Worm (Caenorhabditis elegans) whole organism, L3 larva: ENCODE data around the gene B0222.11.

Source experiments
- aly-2 ChIP-seq: fragments of 150-350 bp; optimal IDR thresholded peaks from 2 replicates; lab custom pipeline; 2014; ENCODE audit warnings: missing biosample characterization, missing genetic modification characterization
- ama-1 ChIP-seq: fragments of 150-350 bp; optimal IDR thresholded peaks from 2 replicates; lab custom pipeline; 2018
- ceh-28 ChIP-seq: fragments of 150-350 bp; optimal IDR thresholded peaks from 2 replicates; lab custom pipeline; 2014; ENCODE audit warnings: missing biosample characterization, missing genetic modification reagents, missing genetic modification characterization
- ceh-9 ChIP-seq: sonication (generic microtip); optimal IDR thresholded peaks from 2 replicates; lab custom pipeline; 2018; ENCODE audit warnings: missing biosample characterization, missing genetic modification characterization
- egl-27 ChIP-seq: sonication (generic microtip); optimal IDR thresholded peaks from 4 replicates; lab custom pipeline; 2017; ENCODE audit warnings: missing biosample characterization, missing genetic modification reagents, missing genetic modification characterization
- egl-5 ChIP-seq: fragments of 150-350 bp; optimal IDR thresholded peaks from 2 replicates; lab custom pipeline; 2017; ENCODE audit warnings: missing biosample characterization, missing genetic modification reagents, missing genetic modification characterization, inconsistent platforms
- elt-3 ChIP-seq, 3 experiments: fragments of 150-350 bp in 1 of 3; sonication (generic microtip) in 2 of 3; optimal IDR thresholded peaks; 2 replicates in 2 of 3; 4 replicates in 1 of 3; lab custom pipeline; 2014 to 2017; ENCODE audit warnings: missing biosample characterization in 3 of 3, missing genetic modification characterization in 3 of 3
- fkh-10 ChIP-seq: sonication (generic microtip); optimal IDR thresholded peaks from 2 replicates; lab custom pipeline; 2017; ENCODE audit warnings: missing biosample characterization, missing genetic modification reagents, missing genetic modification characterization
- jun-1 ChIP-seq: fragments of 150-350 bp; optimal IDR thresholded peaks from 2 replicates; lab custom pipeline; 2014; ENCODE audit warnings: missing biosample characterization, missing genetic modification reagents, missing genetic modification characterization
- lin-15B ChIP-seq: fragments of 150-350 bp; optimal IDR thresholded peaks from 2 replicates; lab custom pipeline; 2014; ENCODE audit warnings: missing biosample characterization, missing genetic modification characterization
- lsy-12 ChIP-seq: sonication (generic microtip); optimal IDR thresholded peaks from 2 replicates; lab custom pipeline; 2016; ENCODE audit warnings: mild to moderate bottlenecking, missing genetic modification characterization, missing compliant biosample characterization
- mdl-1 ChIP-seq: fragments of 150-350 bp; optimal IDR thresholded peaks from 2 replicates; lab custom pipeline; 2014; ENCODE audit warnings: missing biosample characterization, missing genetic modification characterization
- nhr-11 ChIP-seq: fragments of 150-350 bp; optimal IDR thresholded peaks from 2 replicates; lab custom pipeline; 2014; ENCODE audit warnings: missing biosample characterization, missing genetic modification characterization
- nhr-12 ChIP-seq: fragments of 150-350 bp; optimal IDR thresholded peaks from 2 replicates; lab custom pipeline; 2014; ENCODE audit warnings: missing biosample characterization, missing genetic modification characterization
- nhr-237 ChIP-seq: fragments of 150-350 bp; optimal IDR thresholded peaks from 2 replicates; lab custom pipeline; 2014; ENCODE audit warnings: missing biosample characterization, missing genetic modification characterization
- nhr-28 ChIP-seq: fragments of 150-350 bp; optimal IDR thresholded peaks from 2 replicates; lab custom pipeline; 2014; ENCODE audit warnings: missing biosample characterization, missing genetic modification characterization
- nhr-43 ChIP-seq: sonication (generic microtip); optimal IDR thresholded peaks from 2 replicates; lab custom pipeline; 2016; ENCODE audit warnings: mild to moderate bottlenecking, missing genetic modification characterization, missing compliant biosample characterization; ENCODE audit not compliant: poor library complexity, severe bottlenecking
- nhr-76 ChIP-seq: fragments of 150-350 bp; sonication (generic microtip); optimal IDR thresholded peaks from 5 replicates; lab custom pipeline; 2014; ENCODE audit warnings: missing biosample characterization, missing genetic modification characterization
- nhr-77 ChIP-seq: fragments of 150-350 bp; optimal IDR thresholded peaks from 2 replicates; lab custom pipeline; 2014; ENCODE audit warnings: missing biosample characterization, missing genetic modification characterization
- pqm-1 ChIP-seq: fragments of 150-350 bp; optimal IDR thresholded peaks from 2 replicates; lab custom pipeline; 2017; ENCODE audit warnings: missing biosample characterization, missing genetic modification characterization, inconsistent platforms
- skn-1 ChIP-seq: fragments of 150-350 bp; optimal IDR thresholded peaks from 2 replicates; lab custom pipeline; 2014; ENCODE audit warnings: missing biosample characterization, missing genetic modification characterization
- snpc-4 ChIP-seq: fragments of 150-350 bp; optimal IDR thresholded peaks from 2 replicates; lab custom pipeline; 2014; ENCODE audit warnings: missing biosample characterization, missing genetic modification characterization
- unc-62 ChIP-seq: fragments of 150-350 bp; sonication (generic microtip); optimal IDR thresholded peaks from 4 replicates; lab custom pipeline; 2014; ENCODE audit warnings: missing biosample characterization, missing genetic modification reagents, missing genetic modification characterization

Gene B0222.11

DNA sequence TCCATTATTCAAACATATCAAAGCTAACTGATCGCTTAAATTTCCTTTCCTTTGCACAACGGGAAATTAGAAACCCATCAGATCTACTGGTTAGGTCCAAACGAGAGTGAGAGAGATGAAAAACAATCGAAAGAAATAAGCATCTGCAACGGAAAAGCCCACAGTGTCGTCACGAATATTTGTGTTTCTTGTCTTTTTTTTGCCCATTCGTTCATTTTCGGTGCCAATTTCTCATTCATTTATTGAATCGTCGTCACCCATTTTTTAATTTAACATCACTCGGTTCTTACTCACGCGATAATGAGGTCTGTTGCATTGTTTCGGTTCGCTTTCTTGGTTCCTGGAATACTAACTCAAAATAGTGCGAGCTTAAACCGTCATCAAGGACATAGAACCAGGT lies 43.8 kb downstream of the B0222.11 start, which contains the start of gene F21C10.6:
Gene F21C10.6, plus strand, starts transcription at position 301 of the 400 bp plus-strand sequence.
- TF ChIP-seq elt-3 (tag; optimal IDR thresholded peaks at IDR 0.05; lab: Kevin White, UChicago) (no peak), lsy-12 (tag; lab: Kevin White, UChicago) (no peak), unc-62 (no peak), nhr-43 (no peak), ceh-9 (no peak), skn-1 (no peak), fkh-10 (GFP tag; lab: Kevin White, UChicago) (no peak), nhr-28 (no peak), ama-1 (lab: Kevin White, UChicago) (no peak), nhr-11 (no peak), snpc-4 (tag; lab: Kevin White, UChicago) (no peak), mdl-1 (tag; lab: Kevin White, UChicago) (no peak), aly-2 (tag; lab: Kevin White, UChicago) (no peak), ceh-28 (tag; lab: Kevin White, UChicago) (no peak), nhr-12 (tag; lab: Kevin White, UChicago) (no peak), nhr-77 (tag; lab: Kevin White, UChicago) (no peak), pqm-1 (tag; lab: Kevin White, UChicago) (no peak), egl-5 (no peak)

DNA sequence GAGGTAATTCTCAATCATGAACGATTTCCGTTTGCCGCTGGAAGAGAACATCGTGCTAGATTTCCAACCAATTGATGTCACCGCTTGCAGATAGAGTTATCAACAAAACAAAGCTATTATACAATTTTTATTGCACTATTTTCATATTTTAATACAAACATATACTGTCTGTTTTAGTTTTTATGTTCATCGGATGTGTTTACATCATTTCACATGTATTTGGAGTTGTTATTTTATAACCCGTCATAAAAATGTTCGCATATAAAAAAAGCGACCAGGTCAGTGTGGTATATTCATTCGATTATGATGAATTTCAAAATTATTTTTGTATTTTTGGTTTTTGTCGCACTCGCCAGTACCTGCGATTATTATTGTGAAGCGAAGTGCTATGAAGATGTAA lies 44.8 kb downstream of the B0222.11 start, which contains the start of gene F21C10.11:
Gene F21C10.11, plus strand, starts transcription at position 301 of the 400 bp plus-strand sequence.
- TF ChIP-seq nhr-237 (tag; lab: Kevin White, UChicago) (no peak), pqm-1 (tag; lab: Kevin White, UChicago) (peak; percentile 26)

ce11 chrV:9122004-9122403 lies 46.0 kb downstream of the B0222.11 start, which contains the start of gene F21C10.13:
TSS of gene F21C10.13 (plus strand) at chrV:9122304.
- TF ChIP-seq nhr-11 (no peak), egl-27 (tag; lab: Kevin White, UChicago) (no peak), lin-15B (tag; lab: Kevin White, UChicago) (no peak), ceh-9 (no peak), jun-1 (tag; lab: Kevin White, UChicago) (no peak), nhr-76 (no peak)
- TF ChIP-seq, all 47 proteins: peak for 0
